Worm (Caenorhabditis elegans) whole organism, young adult: ENCODE results near the gene C56G2.5.

Experiments used
- F55B11.4 ChIP-seq: sonication (generic microtip); optimal IDR thresholded peaks from 2 replicates; lab custom pipeline; 2016; ENCODE audit warnings: missing compliant biosample characterization, missing genetic modification characterization, borderline replicate concordance; ENCODE audit not compliant: insufficient read depth
- F57A8.1 ChIP-seq: fragments of 200-800 bp; sonication (Bioruptor generic); optimal IDR thresholded peaks from 2 replicates; lab custom pipeline; 2018; ENCODE audit warnings: mild to moderate bottlenecking, missing genetic modification characterization, moderate library complexity, missing compliant biosample characterization
- F57C9.4 ChIP-seq: sonication (generic microtip); optimal IDR thresholded peaks from 2 replicates; lab custom pipeline; 2017; ENCODE audit warnings: mild to moderate bottlenecking, missing genetic modification characterization, missing compliant biosample characterization
- K12H6.12 ChIP-seq: fragments of 200-800 bp; sonication (Bioruptor generic); optimal IDR thresholded peaks from 2 replicates; lab custom pipeline; 2018; ENCODE audit warnings: mild to moderate bottlenecking, missing genetic modification characterization, missing compliant biosample characterization
- bed-1 ChIP-seq: fragments of 200-800 bp; sonication (Bioruptor generic); IDR thresholded peaks from 2 replicates; pipeline ENCODE4 v1.3.6; 2022; ENCODE audit warnings: missing genetic modification reagents, missing genetic modification characterization, missing compliant biosample characterization
- ceh-27 ChIP-seq: fragments of 200-800 bp; sonication (Bioruptor generic); optimal IDR thresholded peaks from 2 replicates; lab custom pipeline; 2018; ENCODE audit warnings: mild to moderate bottlenecking, missing genetic modification characterization, moderate library complexity, missing compliant biosample characterization
- ceh-91 ChIP-seq: fragments of 200-800 bp; sonication (Bioruptor generic); IDR thresholded peaks from 2 replicates; pipeline ENCODE4 v1.3.6; 2022; ENCODE audit warnings: missing genetic modification reagents, missing genetic modification characterization, missing compliant biosample characterization
- die-1 ChIP-seq: sonication (generic microtip); optimal IDR thresholded peaks from 2 replicates; lab custom pipeline; 2016; ENCODE audit warnings: missing genotype, mild to moderate bottlenecking, missing genetic modification characterization, missing compliant biosample characterization
- ekl-4 ChIP-seq: fragments of 200-800 bp; sonication (Bioruptor generic); IDR thresholded peaks from 2 replicates; pipeline ENCODE4 v1.3.6; 2022; ENCODE audit warnings: missing genetic modification reagents, missing genetic modification characterization, missing compliant biosample characterization
- hmg-1.2 ChIP-seq: fragments of 200-800 bp; sonication (Bioruptor generic); IDR thresholded peaks from 2 replicates; pipeline ENCODE4 v1.3.6; 2022; ENCODE audit warnings: missing genetic modification reagents, missing genetic modification characterization, missing compliant biosample characterization
- lin-54 ChIP-seq: fragments of 200-800 bp; sonication (Bioruptor generic); optimal IDR thresholded peaks from 2 replicates; lab custom pipeline; 2018; ENCODE audit warnings: mild to moderate bottlenecking, missing genetic modification characterization, missing compliant biosample characterization
- tlf-1 ChIP-seq: fragments of 200-800 bp; sonication (Bioruptor generic); optimal IDR thresholded peaks from 2 replicates; lab custom pipeline; 2018; ENCODE audit warnings: mild to moderate bottlenecking, missing genetic modification characterization, missing compliant biosample characterization

ce11 chrIII:6317345-6317744, 6.7 kb downstream of the C56G2.5 start:
- TF ChIP-seq F55B11.4 (tag; lab: Kevin White, UChicago) (no peak), K12H6.12 (tag; lab: Kevin White, UChicago) (no peak), bed-1 (GFP tag; lab: Robert Waterston, UW) (no peak), ceh-91 (GFP tag; lab: Robert Waterston, UW) (no peak), hmg-1.2 (no peak), ekl-4 (GFP tag; lab: Robert Waterston, UW) (no peak), ceh-27 (no peak), die-1 (tag; lab: Kevin White, UChicago) (no peak), lin-54 (GFP tag; lab: Kevin White, UChicago) (no peak), F57A8.1 (GFP tag; lab: Kevin White, UChicago) (no peak), tlf-1 (GFP tag; lab: Kevin White, UChicago) (no peak), F57C9.4 (tag; lab: Kevin White, UChicago) (no peak)
